Worm (Caenorhabditis elegans) whole organism, L3 larva: ENCODE results near the gene C15H9.9.
A peak's percentile ranks its signal among the peaks of the same experiment; 100 is the strongest.

ENCODE experiments used
- R02D3.7 ChIP-seq: fragments of 150-350 bp; optimal IDR thresholded peaks from 2 replicates; lab custom pipeline; 2014; ENCODE audit warnings: missing biosample characterization, missing genetic modification characterization
- ZK546.5 ChIP-seq: sonication (generic microtip); optimal IDR thresholded peaks from 2 replicates; lab custom pipeline; 2017; ENCODE audit warnings: missing biosample characterization, missing genetic modification characterization
- aly-2 ChIP-seq: fragments of 150-350 bp; optimal IDR thresholded peaks from 2 replicates; lab custom pipeline; 2014; ENCODE audit warnings: missing biosample characterization, missing genetic modification characterization
- ama-1 ChIP-seq: fragments of 150-350 bp; optimal IDR thresholded peaks from 2 replicates; lab custom pipeline; 2018
- ceh-16 ChIP-seq: sonication (generic microtip); optimal IDR thresholded peaks from 2 replicates; lab custom pipeline; 2017; ENCODE audit warnings: missing biosample characterization, missing genetic modification characterization
- ceh-28 ChIP-seq: fragments of 150-350 bp; optimal IDR thresholded peaks from 2 replicates; lab custom pipeline; 2014; ENCODE audit warnings: missing biosample characterization, missing genetic modification reagents, missing genetic modification characterization
- ceh-9 ChIP-seq: sonication (generic microtip); optimal IDR thresholded peaks from 2 replicates; lab custom pipeline; 2018; ENCODE audit warnings: missing biosample characterization, missing genetic modification characterization
- daf-12 ChIP-seq: fragments of 150-350 bp; optimal IDR thresholded peaks from 2 replicates; lab custom pipeline; 2014; ENCODE audit warnings: missing biosample characterization, missing genetic modification reagents, missing genetic modification characterization
- egl-27 ChIP-seq: sonication (generic microtip); optimal IDR thresholded peaks from 4 replicates; lab custom pipeline; 2017; ENCODE audit warnings: missing biosample characterization, missing genetic modification reagents, missing genetic modification characterization
- egl-5 ChIP-seq: fragments of 150-350 bp; optimal IDR thresholded peaks from 2 replicates; lab custom pipeline; 2017; ENCODE audit warnings: missing biosample characterization, missing genetic modification reagents, missing genetic modification characterization, inconsistent platforms
- elt-1 ChIP-seq: fragments of 150-350 bp; optimal IDR thresholded peaks from 2 replicates; lab custom pipeline; 2014; ENCODE audit warnings: missing biosample characterization, missing genetic modification characterization
- elt-2 ChIP-seq: sonication (generic microtip); optimal IDR thresholded peaks from 2 replicates; lab custom pipeline; 2016; ENCODE audit warnings: missing genetic modification reagents, mild to moderate bottlenecking, missing genetic modification characterization, missing compliant biosample characterization
- eor-1 ChIP-seq, 2 experiments: fragments of 150-350 bp; optimal IDR thresholded peaks; 2 replicates each; lab custom pipeline; 2014 to 2018; ENCODE audit warnings: missing biosample characterization in 2 of 2, missing genetic modification characterization in 2 of 2
- fkh-10 ChIP-seq: sonication (generic microtip); optimal IDR thresholded peaks from 2 replicates; lab custom pipeline; 2017; ENCODE audit warnings: missing biosample characterization, missing genetic modification reagents, missing genetic modification characterization
- fkh-2 ChIP-seq: fragments of 150-350 bp; optimal IDR thresholded peaks from 2 replicates; lab custom pipeline; 2014; ENCODE audit warnings: missing biosample characterization, missing genetic modification reagents, missing genetic modification characterization
- hmg-11 ChIP-seq: sonication (generic microtip); optimal IDR thresholded peaks from 2 replicates; lab custom pipeline; 2016; ENCODE audit warnings: missing genetic modification characterization, missing compliant biosample characterization
- lin-39 ChIP-seq: fragments of 150-350 bp; optimal IDR thresholded peaks from 2 replicates; lab custom pipeline; 2018; ENCODE audit warnings: missing biosample characterization, missing genetic modification reagents, missing genetic modification characterization
- lsy-12 ChIP-seq: sonication (generic microtip); optimal IDR thresholded peaks from 2 replicates; lab custom pipeline; 2016; ENCODE audit warnings: mild to moderate bottlenecking, missing genetic modification characterization, missing compliant biosample characterization
- mdl-1 ChIP-seq: fragments of 150-350 bp; optimal IDR thresholded peaks from 2 replicates; lab custom pipeline; 2014; ENCODE audit warnings: missing biosample characterization, missing genetic modification characterization
- mml-1 ChIP-seq: fragments of 150-350 bp; sonication (generic microtip); optimal IDR thresholded peaks from 3 replicates; lab custom pipeline; 2014; ENCODE audit warnings: missing biosample characterization, missing genetic modification characterization
- nfya-1 ChIP-seq: sonication (generic microtip); optimal IDR thresholded peaks from 2 replicates; lab custom pipeline; 2017; ENCODE audit warnings: missing genetic modification characterization, mild to moderate bottlenecking, missing compliant biosample characterization, antibody characterized with exemption, moderate library complexity; ENCODE audit not compliant: insufficient read depth
- nhr-11 ChIP-seq: fragments of 150-350 bp; optimal IDR thresholded peaks from 2 replicates; lab custom pipeline; 2014; ENCODE audit warnings: missing biosample characterization, missing genetic modification characterization
- nhr-12 ChIP-seq: fragments of 150-350 bp; optimal IDR thresholded peaks from 2 replicates; lab custom pipeline; 2014; ENCODE audit warnings: missing biosample characterization, missing genetic modification characterization
- nhr-23 ChIP-seq: fragments of 150-350 bp; optimal IDR thresholded peaks from 2 replicates; lab custom pipeline; 2014; ENCODE audit warnings: missing biosample characterization, missing genetic modification reagents, missing genetic modification characterization
- nhr-237 ChIP-seq: fragments of 150-350 bp; optimal IDR thresholded peaks from 2 replicates; lab custom pipeline; 2014; ENCODE audit warnings: missing biosample characterization, missing genetic modification characterization
- nhr-28 ChIP-seq: fragments of 150-350 bp; optimal IDR thresholded peaks from 2 replicates; lab custom pipeline; 2014; ENCODE audit warnings: missing biosample characterization, missing genetic modification characterization
- nhr-43 ChIP-seq: sonication (generic microtip); optimal IDR thresholded peaks from 2 replicates; lab custom pipeline; 2016; ENCODE audit warnings: mild to moderate bottlenecking, missing genetic modification characterization, missing compliant biosample characterization; ENCODE audit not compliant: poor library complexity, severe bottlenecking
- nhr-67 ChIP-seq: fragments of 150-350 bp; optimal IDR thresholded peaks from 2 replicates; lab custom pipeline; 2014; ENCODE audit warnings: missing biosample characterization, missing genetic modification characterization
- nhr-77 ChIP-seq: fragments of 150-350 bp; optimal IDR thresholded peaks from 2 replicates; lab custom pipeline; 2014; ENCODE audit warnings: missing biosample characterization, missing genetic modification characterization
- pha-4 ChIP-seq: fragments of 150-350 bp; optimal IDR thresholded peaks from 2 replicates; lab custom pipeline; 2014; ENCODE audit warnings: missing biosample characterization, missing genetic modification reagents, missing genetic modification characterization
- pqm-1 ChIP-seq: fragments of 150-350 bp; optimal IDR thresholded peaks from 2 replicates; lab custom pipeline; 2017; ENCODE audit warnings: missing biosample characterization, missing genetic modification characterization, inconsistent platforms
- sea-2 ChIP-seq: fragments of 150-350 bp; sonication (generic microtip); optimal IDR thresholded peaks from 4 replicates; lab custom pipeline; 2014; ENCODE audit warnings: missing biosample characterization, missing genetic modification reagents, missing genetic modification characterization
- skn-1 ChIP-seq: fragments of 150-350 bp; optimal IDR thresholded peaks from 2 replicates; lab custom pipeline; 2014; ENCODE audit warnings: missing biosample characterization, missing genetic modification characterization
- snpc-4 ChIP-seq: fragments of 150-350 bp; optimal IDR thresholded peaks from 2 replicates; lab custom pipeline; 2014; ENCODE audit warnings: missing biosample characterization, missing genetic modification characterization
- unc-62 ChIP-seq: fragments of 150-350 bp; sonication (generic microtip); optimal IDR thresholded peaks from 4 replicates; lab custom pipeline; 2014; ENCODE audit warnings: missing biosample characterization, missing genetic modification reagents, missing genetic modification characterization
- zag-1 ChIP-seq: fragments of 150-350 bp; optimal IDR thresholded peaks from 2 replicates; lab custom pipeline; 2014; ENCODE audit warnings: missing biosample characterization, missing genetic modification characterization

Gene C15H9.9

DNA sequence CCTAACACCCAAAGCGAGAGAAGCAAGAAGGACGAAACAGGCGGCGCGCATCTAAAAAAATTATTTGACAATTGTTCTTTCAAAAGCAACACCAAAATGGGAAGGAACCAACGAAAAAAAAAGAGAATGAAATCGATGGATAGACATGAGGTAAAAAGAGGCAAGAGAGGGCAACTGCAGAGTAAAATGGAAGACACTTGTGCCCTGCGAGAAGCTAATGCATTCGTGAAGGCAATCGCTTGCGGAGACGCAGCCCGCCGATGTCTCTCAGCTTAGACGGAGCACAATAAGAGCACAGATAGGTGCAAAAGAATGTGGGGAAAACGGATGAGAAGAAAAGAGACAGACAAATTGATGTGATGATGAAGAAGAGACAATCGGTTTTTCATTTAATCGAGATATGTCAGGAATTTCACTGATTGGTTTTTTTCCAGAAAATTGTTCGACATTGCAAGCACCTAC lies at the start of gene C15H9.9:
TSS of gene C15H9.9 (minus strand) at position 51 of the 462 bp plus-strand sequence.
- TF ChIP-seq lin-39 (tag; lab: Kevin White, UChicago) (peak; percentile 90), nfya-1 (peak; percentile 45), nhr-28 (no peak), hmg-11 (peak; percentile 38), egl-5 (tag; lab: Kevin White, UChicago) (peak; percentile 48)
- TF ChIP-seq, all 47 proteins: peak for 4

DNA sequence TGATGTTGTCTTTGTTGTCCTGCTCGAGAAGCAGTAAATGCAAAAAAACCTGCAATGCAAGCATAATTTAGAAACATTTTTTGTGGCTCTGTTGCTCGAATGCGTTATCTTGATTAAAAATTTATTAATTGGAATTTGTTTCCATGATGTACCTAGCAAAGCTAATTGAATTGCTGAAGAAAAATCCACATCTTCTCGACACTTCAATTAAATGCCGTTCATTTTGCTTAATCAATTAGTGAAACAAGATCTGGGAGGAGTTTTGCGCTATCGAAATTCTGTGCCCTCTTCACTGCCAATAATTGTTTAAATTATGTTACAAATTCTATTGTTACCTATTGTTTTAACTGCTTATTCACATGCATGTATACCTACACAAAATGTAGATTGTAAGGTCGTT lies 47.8 kb upstream of the C15H9.9 start, which contains the start of gene T25B2.3:
TSS of gene T25B2.3 (plus strand) at position 301 of the 400 bp plus-strand sequence.
- TF ChIP-seq elt-2 (tag; lab: Kevin White, UChicago): no peak
- no peak for TF ChIP-seq hmg-11
- no peak for TF ChIP-seq pqm-1 (tag; lab: Kevin White, UChicago)
- no peak for TF ChIP-seq nhr-43 (tag; lab: Kevin White, UChicago)
- TF ChIP-seq ZK546.5 (tag; lab: Kevin White, UChicago): no peak
- no peak for TF ChIP-seq sea-2 (GFP tag; lab: Kevin White, UChicago)
- TF ChIP-seq lsy-12 (tag; lab: Kevin White, UChicago): no peak
- TF ChIP-seq skn-1 (tag; lab: Kevin White, UChicago): no peak
- no peak for TF ChIP-seq mml-1 (tag; lab: Kevin White, UChicago)
- TF ChIP-seq egl-27 (tag; lab: Kevin White, UChicago): no peak

DNA sequence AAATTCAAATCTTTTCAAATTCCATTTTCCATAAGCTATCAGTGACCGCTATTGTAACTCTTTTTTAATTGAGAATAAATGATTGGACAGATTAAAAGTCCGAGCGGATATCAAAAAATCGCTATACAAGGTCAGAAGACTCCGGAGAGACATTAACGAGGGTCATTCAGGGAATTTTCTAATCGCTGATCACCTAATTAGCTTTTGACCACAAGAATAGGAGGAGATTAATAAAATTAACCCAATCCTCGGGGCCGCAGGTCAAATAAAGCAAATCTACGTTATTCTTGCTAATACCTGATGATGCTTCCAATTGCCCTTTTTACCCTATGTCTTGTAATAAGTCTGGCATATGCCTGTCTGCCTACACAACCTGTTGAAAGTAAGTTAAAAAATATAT lies 45.6 kb upstream of the C15H9.9 start, which contains the start of gene T25B2.1:
TSS of gene T25B2.1 (plus strand) at position 301 of the 400 bp plus-strand sequence.
- TF ChIP-seq fkh-10 (GFP tag; lab: Kevin White, UChicago) (no peak), fkh-2 (no peak), snpc-4 (no peak), ama-1 (no peak), sea-2 (GFP tag; lab: Kevin White, UChicago) (no peak), pqm-1 (tag; lab: Kevin White, UChicago) (no peak), nhr-11 (no peak), mdl-1 (tag; lab: Kevin White, UChicago) (no peak), nhr-67 (no peak), nhr-12 (tag; lab: Kevin White, UChicago) (no peak), zag-1 (tag; lab: Kevin White, UChicago) (no peak)
- TF ChIP-seq, all 47 proteins: peak for 0

DNA sequence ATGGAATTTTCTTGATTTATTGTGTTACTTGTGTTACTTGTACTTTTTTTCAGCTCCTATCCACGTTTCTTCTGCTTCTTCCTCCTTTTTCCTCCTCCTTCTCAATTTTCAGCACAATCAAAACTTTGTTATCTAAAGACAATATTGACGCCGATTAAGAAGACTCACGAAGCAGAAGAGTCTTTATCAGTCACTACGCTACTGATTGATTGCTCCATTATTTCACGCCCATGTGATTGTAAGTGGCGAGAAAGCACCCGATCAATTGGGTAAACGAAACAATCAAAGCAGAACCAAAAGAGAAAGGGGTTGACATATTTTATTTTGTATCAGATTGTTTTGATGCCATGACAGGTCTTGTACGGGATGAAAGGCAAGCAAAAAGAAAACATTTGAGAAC lies 41.2 kb upstream of the C15H9.9 start, which contains the start of gene T25B2.2:
TSS of gene T25B2.2 (plus strand) at position 392 of the 400 bp plus-strand sequence.
- TF ChIP-seq elt-2 (tag; lab: Kevin White, UChicago) (peak; percentile 86), ceh-28 (tag; lab: Kevin White, UChicago) (no peak), pqm-1 (tag; lab: Kevin White, UChicago) (peak; percentile 42), eor-1 (tag; optimal IDR thresholded peaks at IDR 0.05; lab: Kevin White, UChicago) (no peak), fkh-2 (no peak), unc-62 (GFP tag; lab: Kevin White, UChicago) (no peak), nhr-237 (tag; lab: Kevin White, UChicago) (no peak), nfya-1 (no peak), nhr-23 (no peak), zag-1 (tag; lab: Kevin White, UChicago) (no peak), ZK546.5 (tag; lab: Kevin White, UChicago) (no peak), ceh-9 (no peak)

DNA sequence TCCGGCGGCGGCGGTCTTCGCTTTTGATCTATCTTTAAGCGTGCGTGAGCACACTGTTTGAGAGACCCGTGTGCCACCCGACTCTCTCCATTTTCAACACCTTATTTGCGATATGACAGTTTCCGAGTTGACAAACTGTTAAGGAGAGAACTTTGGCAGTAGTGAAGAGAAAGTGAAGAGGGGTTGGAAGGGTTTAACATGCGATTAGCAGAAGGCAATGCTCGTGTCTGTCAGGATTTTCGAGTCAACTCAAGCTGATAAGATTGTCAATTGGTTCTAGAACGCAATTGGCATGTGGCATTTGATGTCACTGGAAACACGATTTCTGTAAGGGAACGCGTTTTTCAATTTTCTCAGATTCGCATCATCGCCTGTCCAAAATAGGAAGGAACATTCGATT lies 39.3 kb upstream of the C15H9.9 start:
- TF ChIP-seq lin-39 (tag; lab: Kevin White, UChicago) (no peak), elt-2 (tag; lab: Kevin White, UChicago) (peak; percentile 61)

DNA sequence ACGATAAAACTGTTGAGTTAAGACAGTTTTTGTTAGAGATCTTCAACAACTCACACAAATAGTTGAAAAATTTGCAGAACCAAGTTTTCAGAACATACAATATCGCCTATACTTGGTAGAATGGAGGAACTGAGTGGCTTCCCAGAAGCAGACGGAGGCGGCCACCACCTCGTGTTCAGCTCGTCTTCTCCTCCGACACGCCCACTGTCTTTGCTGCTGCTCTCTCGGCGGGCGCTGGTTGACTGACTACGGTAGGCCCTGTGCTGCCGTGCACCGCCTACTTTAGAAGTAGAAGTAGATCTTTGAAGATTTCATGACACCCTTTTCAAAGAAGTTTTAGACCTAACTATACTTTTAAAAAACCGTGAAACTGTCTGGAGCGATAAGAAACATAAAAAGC lies 34.0 kb upstream of the C15H9.9 start:
- TF ChIP-seq nfya-1 (peak; percentile 47), nhr-11 (no peak)

DNA sequence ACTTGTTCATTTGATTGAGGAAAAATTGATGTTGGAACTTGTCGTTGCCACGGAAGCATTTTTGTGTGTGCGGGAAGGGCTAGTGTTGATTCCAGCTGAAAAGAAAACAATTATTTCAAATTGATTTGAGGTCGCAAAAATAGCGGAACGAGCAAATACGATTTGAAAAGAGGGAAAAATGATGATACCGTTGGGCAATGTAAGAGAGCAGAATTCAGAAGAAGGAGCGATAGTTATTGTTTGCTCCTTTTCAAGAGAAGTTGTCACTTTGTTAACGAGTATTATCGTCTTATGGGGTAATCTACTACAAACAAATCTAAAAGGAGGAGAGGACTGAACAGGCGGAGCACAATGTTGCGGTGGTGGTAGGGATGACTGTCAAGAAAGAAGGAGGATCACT lies 32.4 kb upstream of the C15H9.9 start, which contains the start of gene odd-2:
TSS of gene odd-2 (minus strand) at position 101 of the 400 bp plus-strand sequence.
- no peak for TF ChIP-seq pqm-1 (tag; lab: Kevin White, UChicago)
- TF ChIP-seq aly-2 (tag; lab: Kevin White, UChicago): no peak
- no peak for TF ChIP-seq nhr-237 (tag; lab: Kevin White, UChicago)
- TF ChIP-seq ceh-16 (tag; lab: Kevin White, UChicago): no peak
- no peak for TF ChIP-seq R02D3.7 (tag; lab: Kevin White, UChicago)
- no peak for TF ChIP-seq nhr-23
- TF ChIP-seq egl-27 (tag; lab: Kevin White, UChicago): no peak
- no peak for TF ChIP-seq fkh-10 (GFP tag; lab: Kevin White, UChicago)
- TF ChIP-seq nhr-43 (tag; lab: Kevin White, UChicago): no peak
- TF ChIP-seq ceh-9: no peak
- TF ChIP-seq elt-1: no peak
- TF ChIP-seq daf-12: no peak
- TF ChIP-seq unc-62 (GFP tag; lab: Kevin White, UChicago): no peak
- no peak for TF ChIP-seq nhr-28
- TF ChIP-seq nhr-77 (tag; lab: Kevin White, UChicago): no peak
- TF ChIP-seq pha-4 (tag; lab: Kevin White, UChicago): no peak
- no peak for TF ChIP-seq nhr-67
- TF ChIP-seq nhr-12 (tag; lab: Kevin White, UChicago): no peak
